Worm (Caenorhabditis elegans) whole organism, L1 larva: ENCODE measurements around the gene ugt-47.

Experiments
- Y116A8C.19 ChIP-seq: sonication (generic microtip); optimal IDR thresholded peaks from 2 replicates; lab custom pipeline; 2016; ENCODE audit warnings: missing compliant biosample characterization, missing genetic modification characterization, borderline replicate concordance
- ama-1 ChIP-seq: fragments of 150-350 bp; optimal IDR thresholded peaks from 2 replicates; lab custom pipeline; 2014
- elt-2 ChIP-seq: sonication (generic microtip); optimal IDR thresholded peaks from 2 replicates; lab custom pipeline; 2016; ENCODE audit warnings: missing genetic modification characterization, mild to moderate bottlenecking, inconsistent platforms, missing compliant biosample characterization, missing genetic modification reagents
- jun-1 ChIP-seq: fragments of 150-350 bp; optimal IDR thresholded peaks from 2 replicates; lab custom pipeline; 2014; ENCODE audit warnings: missing biosample characterization, missing genetic modification reagents, missing genetic modification characterization
- lin-13 ChIP-seq: fragments of 150-350 bp; optimal IDR thresholded peaks from 2 replicates; lab custom pipeline; 2014; ENCODE audit warnings: missing biosample characterization, missing genetic modification reagents, missing genetic modification characterization
- lin-35 ChIP-seq, 2 experiments: fragments of 150-350 bp; optimal IDR thresholded peaks; 2 replicates each; lab custom pipeline; 2014; ENCODE audit warnings: missing biosample characterization in 2 of 2, missing genetic modification characterization in 2 of 2, missing genetic modification reagents in 2 of 2
- nhr-237 ChIP-seq: fragments of 150-350 bp; optimal IDR thresholded peaks from 2 replicates; lab custom pipeline; 2014; ENCODE audit warnings: missing biosample characterization, missing genetic modification characterization
- nhr-28 ChIP-seq: fragments of 150-350 bp; optimal IDR thresholded peaks from 2 replicates; lab custom pipeline; 2014; ENCODE audit warnings: missing biosample characterization, missing genetic modification characterization
- snpc-4 ChIP-seq: fragments of 150-350 bp; optimal IDR thresholded peaks from 2 replicates; lab custom pipeline; 2014; ENCODE audit warnings: missing biosample characterization, missing genetic modification characterization
- unc-130 ChIP-seq: fragments of 150-350 bp; optimal IDR thresholded peaks from 2 replicates; lab custom pipeline; 2017; ENCODE audit warnings: missing biosample characterization, missing genetic modification characterization, inconsistent platforms
- unc-62 ChIP-seq: fragments of 150-350 bp; optimal IDR thresholded peaks from 2 replicates; lab custom pipeline; 2014; ENCODE audit warnings: missing biosample characterization, missing genetic modification reagents, missing genetic modification characterization
- zag-1 ChIP-seq: fragments of 150-350 bp; optimal IDR thresholded peaks from 2 replicates; lab custom pipeline; 2014; ENCODE audit warnings: missing biosample characterization, missing genetic modification characterization

DNA sequence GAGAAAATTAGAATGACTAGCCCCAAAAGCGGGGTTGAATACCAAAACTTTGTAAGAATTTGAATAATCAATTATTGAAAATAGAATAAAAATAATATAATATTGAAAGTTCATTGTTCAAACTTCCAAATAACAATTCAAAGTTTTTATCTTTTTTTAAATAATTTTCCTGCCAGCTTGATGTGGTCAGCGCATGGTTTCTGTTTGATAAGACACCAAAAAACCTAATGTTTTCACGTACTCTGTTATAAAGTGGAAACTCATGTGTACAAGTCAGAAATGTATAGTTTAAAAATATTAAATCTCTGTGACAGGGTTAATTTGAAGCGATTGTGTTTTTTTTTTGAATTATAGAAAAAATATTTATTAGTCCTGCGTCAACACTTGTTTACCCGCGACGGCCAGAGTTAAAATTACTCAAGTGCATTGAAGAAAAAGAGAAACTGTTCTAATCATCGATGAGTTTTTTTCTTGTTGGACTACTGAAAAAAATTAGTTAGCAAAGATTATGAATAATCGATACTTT lies 6.5 kb upstream of the ugt-47 start, which contains the start of gene ugt-17:
- no peak for TF ChIP-seq jun-1
- TF ChIP-seq ama-1 (lab: Kevin White, UChicago): no peak
- no peak for TF ChIP-seq lin-35 (GFP tag; optimal IDR thresholded peaks at IDR 0.05; lab: Kevin White, UChicago)
- TF ChIP-seq snpc-4 (tag; lab: Kevin White, UChicago): no peak
- no peak for TF ChIP-seq lin-13
- TF ChIP-seq unc-62 (GFP tag; lab: Kevin White, UChicago): no peak
- no peak for TF ChIP-seq zag-1 (tag; lab: Kevin White, UChicago)
- TF ChIP-seq elt-2: peak; percentile 53
- no peak for TF ChIP-seq nhr-237 (tag; lab: Kevin White, UChicago)
- no peak for TF ChIP-seq unc-130 (tag; lab: Kevin White, UChicago)
- no peak for TF ChIP-seq Y116A8C.19 (tag; lab: Kevin White, UChicago)
- TF ChIP-seq nhr-28 (tag; lab: Kevin White, UChicago): no peak
